Worm (Caenorhabditis elegans) whole organism, mixed stage, embryonic: ENCODE data around the gene C29F7.10.
"Not testable (repeated sequence)": the region's sequence is repeated elsewhere in the genome, so short reads cannot be mapped to it uniquely, and the experiment has no call there.

Experiments
- M03D4.4 ChIP-seq: sonication (generic microtip); optimal IDR thresholded peaks from 2 replicates; lab custom pipeline; 2017; ENCODE audit warnings: mild to moderate bottlenecking, missing genetic modification characterization, missing compliant biosample characterization
- bed-3 ChIP-seq: fragments of 200-800 bp; sonication (Bioruptor generic); optimal IDR thresholded peaks from 3 replicates; lab custom pipeline; 2018; ENCODE audit warnings: mild to moderate bottlenecking, missing genetic modification characterization, moderate library complexity, missing compliant biosample characterization
- blmp-1 ChIP-seq: fragments of 150-350 bp; optimal IDR thresholded peaks from 2 replicates; lab custom pipeline; 2014; ENCODE audit warnings: missing biosample characterization, missing genetic modification characterization
- ceh-39 ChIP-seq: fragments of 150-350 bp; optimal IDR thresholded peaks from 2 replicates; lab custom pipeline; 2014; ENCODE audit warnings: missing biosample characterization, missing genetic modification characterization
- ceh-43 ChIP-seq: fragments of 200-800 bp; sonication (Bioruptor generic); optimal IDR thresholded peaks from 2 replicates; lab custom pipeline; 2018; ENCODE audit warnings: mild to moderate bottlenecking, missing genetic modification characterization, moderate library complexity, missing compliant biosample characterization
- ceh-83 ChIP-seq: fragments of 200-800 bp; sonication (Bioruptor generic); optimal IDR thresholded peaks from 2 replicates; lab custom pipeline; 2018; ENCODE audit warnings: mild to moderate bottlenecking, missing genetic modification characterization, missing compliant biosample characterization
- ces-1 ChIP-seq: fragments of 150-350 bp; optimal IDR thresholded peaks from 2 replicates; lab custom pipeline; 2014; ENCODE audit warnings: missing biosample characterization, missing genetic modification reagents, missing genetic modification characterization
- cnd-1 ChIP-seq: fragments of 200-800 bp; sonication (Bioruptor generic); optimal IDR thresholded peaks from 2 replicates; lab custom pipeline; 2018; ENCODE audit warnings: mild to moderate bottlenecking, missing genetic modification characterization, missing compliant biosample characterization
- drap-1 ChIP-seq: fragments of 200-800 bp; sonication (Bioruptor generic); optimal IDR thresholded peaks from 3 replicates; lab custom pipeline; 2018; ENCODE audit warnings: mild to moderate bottlenecking, missing genetic modification characterization, missing compliant biosample characterization
- flh-1 ChIP-seq: fragments of 200-800 bp; sonication (Bioruptor generic); optimal IDR thresholded peaks from 2 replicates; lab custom pipeline; 2018; ENCODE audit warnings: mild to moderate bottlenecking, missing genetic modification characterization, moderate library complexity, missing compliant biosample characterization
- hlh-1 ChIP-seq: fragments of 150-350 bp; optimal IDR thresholded peaks from 2 replicates; lab custom pipeline; 2014; ENCODE audit warnings: missing biosample characterization, missing genetic modification reagents, missing genetic modification characterization
- lsy-2 ChIP-seq: fragments of 150-350 bp; optimal IDR thresholded peaks from 2 replicates; lab custom pipeline; 2014; ENCODE audit warnings: missing biosample characterization, missing genetic modification characterization
- mab-5 ChIP-seq: fragments of 150-350 bp; optimal IDR thresholded peaks from 2 replicates; lab custom pipeline; 2014; ENCODE audit warnings: missing biosample characterization, missing genetic modification characterization
- mls-2 ChIP-seq: sonication (generic microtip); optimal IDR thresholded peaks from 2 replicates; lab custom pipeline; 2016; ENCODE audit warnings: mild to moderate bottlenecking, missing genetic modification characterization, moderate library complexity, missing compliant biosample characterization
- nhr-2 ChIP-seq: fragments of 150-350 bp; optimal IDR thresholded peaks from 2 replicates; lab custom pipeline; 2014; ENCODE audit warnings: missing biosample characterization, missing genetic modification characterization
- nhr-237 ChIP-seq: fragments of 150-350 bp; optimal IDR thresholded peaks from 2 replicates; lab custom pipeline; 2014; ENCODE audit warnings: missing biosample characterization, missing genetic modification characterization
- nhr-28 ChIP-seq: fragments of 150-350 bp; optimal IDR thresholded peaks from 2 replicates; lab custom pipeline; 2014; ENCODE audit warnings: missing biosample characterization, missing genetic modification characterization
- nhr-76 ChIP-seq: sonication (generic microtip); optimal IDR thresholded peaks from 2 replicates; lab custom pipeline; 2017; ENCODE audit warnings: missing biosample characterization, missing genetic modification characterization
- sem-2 ChIP-seq: fragments of 200-800 bp; sonication (Bioruptor generic); optimal IDR thresholded peaks from 2 replicates; lab custom pipeline; 2018; ENCODE audit warnings: mild to moderate bottlenecking, missing genetic modification characterization, missing compliant biosample characterization
- snpc-4 ChIP-seq: fragments of 150-350 bp; optimal IDR thresholded peaks from 2 replicates; lab custom pipeline; 2014; ENCODE audit warnings: missing biosample characterization, missing genetic modification characterization
- sptf-1 ChIP-seq: sonication (generic microtip); optimal IDR thresholded peaks from 2 replicates; lab custom pipeline; 2017; ENCODE audit warnings: mild to moderate bottlenecking, missing genetic modification characterization, moderate library complexity, missing compliant biosample characterization
- tbx-8 ChIP-seq: fragments of 200-800 bp; sonication (Bioruptor generic); optimal IDR thresholded peaks from 2 replicates; lab custom pipeline; 2018; ENCODE audit warnings: mild to moderate bottlenecking, missing genetic modification characterization, moderate library complexity, missing compliant biosample characterization
- unc-120 ChIP-seq: sonication (generic microtip); optimal IDR thresholded peaks from 2 replicates; lab custom pipeline; 2017; ENCODE audit warnings: missing genetic modification characterization, missing compliant biosample characterization; ENCODE audit not compliant: poor library complexity, severe bottlenecking
- unc-39 ChIP-seq: fragments of 150-350 bp; optimal IDR thresholded peaks from 2 replicates; lab custom pipeline; 2014; ENCODE audit warnings: missing biosample characterization, missing genetic modification characterization
- unc-62 ChIP-seq: fragments of 150-350 bp; optimal IDR thresholded peaks from 2 replicates; lab custom pipeline; 2014; ENCODE audit warnings: missing biosample characterization, missing genetic modification reagents, missing genetic modification characterization
- zip-8 ChIP-seq: fragments of 150-350 bp; optimal IDR thresholded peaks from 2 replicates; lab custom pipeline; 2014; ENCODE audit warnings: missing biosample characterization, missing genetic modification characterization

C29F7.10 gene

ce11 chrX:13431388-13431787, at the start of gene C29F7.10:
Gene C29F7.10, minus strand, starts transcription at chrX:13431488.
- not testable (repeated sequence) for TF ChIP-seq M03D4.4 (tag; lab: Kevin White, UChicago); sptf-1 (tag; lab: Kevin White, UChicago); sem-2 (GFP tag; lab: Kevin White, UChicago)

ce11 chrX:13477356-13477755, 46.1 kb upstream of the C29F7.10 start, which contains the start of gene efn-3:
Gene efn-3, minus strand, starts transcription at chrX:13477456.
- TF ChIP-seq lsy-2 (tag; lab: Kevin White, UChicago) (no peak), ces-1 (GFP tag; lab: Kevin White, UChicago) (no peak), blmp-1 (no peak), drap-1 (GFP tag; lab: Kevin White, UChicago) (no peak), nhr-237 (tag; lab: Kevin White, UChicago) (no peak), unc-62 (GFP tag; lab: Kevin White, UChicago) (no peak), ceh-43 (no peak), nhr-2 (tag; lab: Kevin White, UChicago) (no peak), nhr-28 (no peak), ceh-39 (tag; lab: Kevin White, UChicago) (no peak), tbx-8 (no peak), mls-2 (no peak), snpc-4 (no peak)

ce11 chrX:13471855-13472254, 40.6 kb upstream of the C29F7.10 start, which contains the start of gene tre-4:
Gene tre-4, plus strand, starts transcription at chrX:13472155.
- no peak for TF ChIP-seq mab-5 (tag; lab: Kevin White, UChicago)
- TF ChIP-seq flh-1 (GFP tag; lab: Kevin White, UChicago) = no peak
- TF ChIP-seq snpc-4 = no peak
- TF ChIP-seq nhr-76 (tag; lab: Kevin White, UChicago) = no peak
- no peak for TF ChIP-seq drap-1 (GFP tag; lab: Kevin White, UChicago)

- no peak for TF ChIP-seq hlh-1 (tag; lab: Kevin White, UChicago)
- no peak for TF ChIP-seq drap-1 (GFP tag; lab: Kevin White, UChicago)
- TF ChIP-seq zip-8 (tag; lab: Kevin White, UChicago) = no peak
- no peak for TF ChIP-seq mab-5 (tag; lab: Kevin White, UChicago)
- no peak for TF ChIP-seq cnd-1
Measured at ce11 chrX:13469907-13470647, 38.8 kb upstream of the C29F7.10 start.

ce11 chrX:13469047-13469633, 37.9 kb upstream of the C29F7.10 start, which contains the start of gene col-184:
Gene col-184, plus strand, starts transcription at chrX:13469455.
- TF ChIP-seq zip-8 (tag; lab: Kevin White, UChicago) = peak; percentile 52
- no peak for TF ChIP-seq hlh-1 (tag; lab: Kevin White, UChicago)

ce11 chrX:13466926-13467866, 35.9 kb upstream of the C29F7.10 start, which contains the start of gene col-183:
Gene col-183, minus strand, starts transcription at chrX:13467764.
- TF ChIP-seq bed-3 (GFP tag; lab: Kevin White, UChicago) (no peak), ceh-83 (GFP tag; lab: Kevin White, UChicago) (no peak), cnd-1 (no peak), unc-120 (tag; lab: Kevin White, UChicago) (no peak), zip-8 (tag; lab: Kevin White, UChicago) (no peak), ces-1 (GFP tag; lab: Kevin White, UChicago) (no peak), ceh-43 (no peak), blmp-1 (no peak), ceh-39 (tag; lab: Kevin White, UChicago) (no peak), nhr-76 (tag; lab: Kevin White, UChicago) (no peak), unc-39 (tag; lab: Kevin White, UChicago) (no peak)
